Worm (Caenorhabditis elegans) whole organism, late embryonic: ENCODE measurements around the gene K01D12.1.

ENCODE experiments used
- C08G9.2 ChIP-seq: sonication (generic microtip); optimal IDR thresholded peaks from 2 replicates; lab custom pipeline; 2016; ENCODE audit warnings: mild to moderate bottlenecking, missing genetic modification characterization, moderate library complexity, missing compliant biosample characterization
- C38D4.7 ChIP-seq: fragments of 200-800 bp; sonication (Bioruptor generic); optimal IDR thresholded peaks from 2 replicates; lab custom pipeline; 2018; ENCODE audit warnings: mild to moderate bottlenecking, missing genetic modification characterization, moderate library complexity, missing compliant biosample characterization
- F13H6.1 ChIP-seq: sonication (generic microtip); optimal IDR thresholded peaks from 2 replicates; lab custom pipeline; 2016; ENCODE audit warnings: missing genetic modification characterization, missing compliant biosample characterization
- T23F11.4 ChIP-seq: fragments of 200-800 bp; sonication (Bioruptor generic); optimal IDR thresholded peaks from 2 replicates; lab custom pipeline; 2018; ENCODE audit warnings: mild to moderate bottlenecking, missing genetic modification characterization, missing compliant biosample characterization
- Y22D7AL.16 ChIP-seq: sonication (generic microtip); optimal IDR thresholded peaks from 2 replicates; lab custom pipeline; 2016; ENCODE audit warnings: missing genetic modification characterization, missing compliant biosample characterization
- ahr-1 ChIP-seq: sonication (generic microtip); optimal IDR thresholded peaks from 2 replicates; lab custom pipeline; 2016; ENCODE audit warnings: missing genetic modification characterization, missing compliant biosample characterization
- ceh-14 ChIP-seq: sonication (generic microtip); optimal IDR thresholded peaks from 2 replicates; lab custom pipeline; 2016; ENCODE audit warnings: missing genotype, missing genetic modification characterization, missing compliant biosample characterization
- ceh-18 ChIP-seq: sonication (generic microtip); optimal IDR thresholded peaks from 2 replicates; lab custom pipeline; 2016; ENCODE audit warnings: missing genetic modification characterization, missing compliant biosample characterization
- ceh-19 ChIP-seq: fragments of 200-800 bp; sonication (Bioruptor generic); optimal IDR thresholded peaks from 2 replicates; lab custom pipeline; 2018; ENCODE audit warnings: mild to moderate bottlenecking, missing genetic modification characterization, missing compliant biosample characterization
- ceh-2 ChIP-seq: sonication (generic microtip); optimal IDR thresholded peaks from 2 replicates; lab custom pipeline; 2016; ENCODE audit warnings: missing genotype, missing genetic modification characterization, missing compliant biosample characterization
- ceh-22 ChIP-seq: sonication (generic microtip); optimal IDR thresholded peaks from 2 replicates; lab custom pipeline; 2017; ENCODE audit warnings: missing biosample characterization, missing genetic modification characterization
- ceh-30 ChIP-seq: fragments of 150-350 bp; optimal IDR thresholded peaks from 2 replicates; lab custom pipeline; 2014; ENCODE audit warnings: missing biosample characterization, missing genetic modification characterization
- ceh-31 ChIP-seq: sonication (generic microtip); optimal IDR thresholded peaks from 2 replicates; lab custom pipeline; 2016; ENCODE audit warnings: missing genetic modification characterization, missing compliant biosample characterization
- ceh-34 ChIP-seq: sonication (generic microtip); optimal IDR thresholded peaks from 2 replicates; lab custom pipeline; 2016; ENCODE audit warnings: mild to moderate bottlenecking, missing genetic modification characterization, missing compliant biosample characterization
- ceh-48 ChIP-seq: sonication (generic microtip); optimal IDR thresholded peaks from 2 replicates; lab custom pipeline; 2016; ENCODE audit warnings: missing genetic modification characterization, inconsistent platforms, missing compliant biosample characterization
- ceh-6 ChIP-seq: fragments of 200-800 bp; sonication (Bioruptor generic); optimal IDR thresholded peaks from 2 replicates; lab custom pipeline; 2018; ENCODE audit warnings: mild to moderate bottlenecking, missing genetic modification characterization, missing compliant biosample characterization
- che-1 ChIP-seq: sonication (generic microtip); optimal IDR thresholded peaks from 2 replicates; lab custom pipeline; 2016; ENCODE audit warnings: mild to moderate bottlenecking, missing genetic modification characterization, missing compliant biosample characterization
- dmd-4 ChIP-seq: sonication (generic microtip); optimal IDR thresholded peaks from 2 replicates; lab custom pipeline; 2016; ENCODE audit warnings: borderline replicate concordance, missing genetic modification characterization, missing compliant biosample characterization
- dve-1 ChIP-seq: sonication (generic microtip); optimal IDR thresholded peaks from 2 replicates; lab custom pipeline; 2017; ENCODE audit warnings: antibody characterized with exemption, mild to moderate bottlenecking, missing genetic modification characterization, missing compliant biosample characterization
- elt-2 ChIP-seq: sonication (generic microtip); optimal IDR thresholded peaks from 2 replicates; lab custom pipeline; 2016; ENCODE audit warnings: missing genetic modification reagents, missing genetic modification characterization, missing compliant biosample characterization
- elt-4 ChIP-seq: sonication (generic microtip); optimal IDR thresholded peaks from 2 replicates; lab custom pipeline; 2016; ENCODE audit warnings: missing genetic modification characterization, missing compliant biosample characterization
- fax-1 ChIP-seq: sonication (generic microtip); optimal IDR thresholded peaks from 2 replicates; lab custom pipeline; 2016; ENCODE audit warnings: missing genotype, missing genetic modification characterization, missing compliant biosample characterization
- fkh-6 ChIP-seq: sonication (generic microtip); optimal IDR thresholded peaks from 2 replicates; lab custom pipeline; 2016; ENCODE audit warnings: missing genetic modification characterization, missing compliant biosample characterization
- gmeb-2 ChIP-seq: sonication (generic microtip); optimal IDR thresholded peaks from 2 replicates; lab custom pipeline; 2016; ENCODE audit warnings: missing genetic modification characterization, inconsistent platforms, missing compliant biosample characterization
- hlh-13 ChIP-seq: fragments of 200-800 bp; sonication (Bioruptor generic); optimal IDR thresholded peaks from 2 replicates; lab custom pipeline; 2018; ENCODE audit warnings: mild to moderate bottlenecking, missing genetic modification characterization, missing compliant biosample characterization
- hlh-15 ChIP-seq: sonication (generic microtip); optimal IDR thresholded peaks from 2 replicates; lab custom pipeline; 2016; ENCODE audit warnings: missing genetic modification characterization, missing compliant biosample characterization
- hlh-30 ChIP-seq: sonication (generic microtip); optimal IDR thresholded peaks from 2 replicates; lab custom pipeline; 2017; ENCODE audit warnings: antibody characterized with exemption, missing genetic modification characterization, missing compliant biosample characterization; ENCODE audit not compliant: insufficient read depth
- hlh-8 ChIP-seq: sonication (generic microtip); optimal IDR thresholded peaks from 2 replicates; lab custom pipeline; 2016; ENCODE audit warnings: missing genotype, missing genetic modification characterization, missing compliant biosample characterization
- lin-11 ChIP-seq: fragments of 200-800 bp; sonication (Bioruptor generic); optimal IDR thresholded peaks from 2 replicates; lab custom pipeline; 2018; ENCODE audit warnings: mild to moderate bottlenecking, missing genetic modification characterization, missing compliant biosample characterization
- madf-2 ChIP-seq: sonication (generic microtip); optimal IDR thresholded peaks from 2 replicates; lab custom pipeline; 2017; ENCODE audit warnings: missing genetic modification characterization, missing compliant biosample characterization
- nfya-1 ChIP-seq: sonication (generic microtip); optimal IDR thresholded peaks from 2 replicates; lab custom pipeline; 2017; ENCODE audit warnings: missing genetic modification characterization, mild to moderate bottlenecking, missing compliant biosample characterization, antibody characterized with exemption, moderate library complexity
- nhr-232 ChIP-seq: sonication (generic microtip); optimal IDR thresholded peaks from 2 replicates; lab custom pipeline; 2016; ENCODE audit warnings: missing genetic modification characterization, missing compliant biosample characterization
- npax-4 ChIP-seq: sonication (generic microtip); optimal IDR thresholded peaks from 2 replicates; lab custom pipeline; 2016; ENCODE audit warnings: missing genetic modification characterization, missing compliant biosample characterization
- pat-9 ChIP-seq: fragments of 200-800 bp; sonication (Bioruptor generic); optimal IDR thresholded peaks from 2 replicates; lab custom pipeline; 2018; ENCODE audit warnings: mild to moderate bottlenecking, missing genetic modification characterization, moderate library complexity, missing compliant biosample characterization
- pax-1 ChIP-seq: fragments of 150-350 bp; optimal IDR thresholded peaks from 2 replicates; lab custom pipeline; 2014; ENCODE audit warnings: missing biosample characterization, missing genetic modification characterization
- pha-2 ChIP-seq: sonication (generic microtip); optimal IDR thresholded peaks from 2 replicates; lab custom pipeline; 2017; ENCODE audit warnings: mild to moderate bottlenecking, missing genetic modification characterization, missing compliant biosample characterization
- pha-4 ChIP-seq: fragments of 150-350 bp; optimal IDR thresholded peaks from 2 replicates; lab custom pipeline; 2018; ENCODE audit warnings: missing biosample characterization, missing genetic modification reagents, missing genetic modification characterization
- pros-1 ChIP-seq: fragments of 150-350 bp; optimal IDR thresholded peaks from 2 replicates; lab custom pipeline; 2014; ENCODE audit warnings: missing biosample characterization, missing genetic modification reagents, missing genetic modification characterization
- rnt-1 ChIP-seq: sonication (generic microtip); optimal IDR thresholded peaks from 2 replicates; lab custom pipeline; 2016; ENCODE audit warnings: missing genetic modification characterization, missing compliant biosample characterization
- sdc-2 ChIP-seq: sonication (generic microtip); optimal IDR thresholded peaks from 2 replicates; lab custom pipeline; 2016; ENCODE audit warnings: missing genotype, missing genetic modification characterization, missing compliant biosample characterization
- sox-4 ChIP-seq: sonication (generic microtip); optimal IDR thresholded peaks from 2 replicates; lab custom pipeline; 2017; ENCODE audit warnings: mild to moderate bottlenecking, missing genetic modification characterization, inconsistent platforms, missing compliant biosample characterization
- tbx-2 ChIP-seq: sonication (generic microtip); optimal IDR thresholded peaks from 2 replicates; lab custom pipeline; 2016; ENCODE audit warnings: missing genetic modification characterization, missing compliant biosample characterization
- tbx-7 ChIP-seq: sonication (generic microtip); optimal IDR thresholded peaks from 2 replicates; lab custom pipeline; 2016; ENCODE audit warnings: missing genotype, missing genetic modification characterization, missing compliant biosample characterization
- ttx-3 ChIP-seq: sonication (generic microtip); optimal IDR thresholded peaks from 2 replicates; lab custom pipeline; 2016; ENCODE audit warnings: missing genetic modification reagents, missing genetic modification characterization, missing compliant biosample characterization
- unc-42 ChIP-seq: sonication (generic microtip); optimal IDR thresholded peaks from 2 replicates; lab custom pipeline; 2016; ENCODE audit warnings: missing genotype, missing genetic modification characterization, missing compliant biosample characterization
- unc-55 ChIP-seq: sonication (generic microtip); optimal IDR thresholded peaks from 2 replicates; lab custom pipeline; 2017; ENCODE audit warnings: missing biosample characterization, missing genetic modification reagents, missing genetic modification characterization
- unc-86 ChIP-seq: sonication (generic microtip); optimal IDR thresholded peaks from 2 replicates; lab custom pipeline; 2016; ENCODE audit warnings: missing genetic modification characterization, missing compliant biosample characterization
- zip-5 ChIP-seq: sonication (generic microtip); optimal IDR thresholded peaks from 2 replicates; lab custom pipeline; 2016; ENCODE audit warnings: missing genetic modification characterization, missing compliant biosample characterization
- ztf-16 ChIP-seq: sonication (generic microtip); optimal IDR thresholded peaks from 2 replicates; lab custom pipeline; 2017; ENCODE audit warnings: missing genetic modification characterization, missing compliant biosample characterization

K01D12.1 gene

ce11 chrV:12343419-12343969 is 33.9 kb upstream of the K01D12.1 start, which contains the start of gene tomm-20:
tomm-20 (minus strand) TSS chrV:12343469.
- TF ChIP-seq fkh-6 (tag; lab: Kevin White, UChicago) (peak; percentile 32), unc-55 (GFP tag; lab: Kevin White, UChicago) (peak; percentile 3), zip-5 (tag; lab: Kevin White, UChicago) (peak; percentile 16), fax-1 (tag; lab: Kevin White, UChicago) (peak; percentile 57), hlh-8 (peak; percentile 40), pat-9 (tag; lab: Kevin White, UChicago) (peak; percentile 39), hlh-15 (tag; lab: Kevin White, UChicago) (no peak), elt-4 (no peak), tbx-2 (tag; lab: Kevin White, UChicago) (peak; percentile 80), dve-1 (tag; lab: Kevin White, UChicago) (peak; percentile 69), C38D4.7 (GFP tag; lab: Kevin White, UChicago) (peak; percentile 43), ceh-22 (tag; lab: Kevin White, UChicago) (no peak), lin-11 (tag; lab: Kevin White, UChicago) (peak; percentile 40), ceh-19 (GFP tag; lab: Kevin White, UChicago) (peak; percentile 58), dmd-4 (no peak), elt-2 (tag; lab: Kevin White, UChicago) (peak; percentile 84), ttx-3 (no peak), unc-86 (tag; lab: Kevin White, UChicago) (peak; percentile 71), ceh-31 (tag; lab: Kevin White, UChicago) (peak; percentile 59), T23F11.4 (GFP tag; lab: Kevin White, UChicago) (peak; percentile 17), ceh-2 (tag; lab: Kevin White, UChicago) (peak; percentile 25), sdc-2 (tag; lab: Kevin White, UChicago) (no peak), ceh-18 (peak; percentile 41), pha-4 (no peak), sox-4 (peak; percentile 18), tbx-7 (no peak), pha-2 (tag; lab: Kevin White, UChicago) (peak; percentile 33), npax-4 (no peak), C08G9.2 (tag; lab: Kevin White, UChicago) (peak; percentile 38), pax-1 (tag; lab: Kevin White, UChicago) (no peak), ceh-6 (GFP tag; lab: Kevin White, UChicago) (peak; percentile 28), F13H6.1 (tag; lab: Kevin White, UChicago) (peak; percentile 27), ceh-14 (tag; lab: Kevin White, UChicago) (peak; percentile 83), gmeb-2 (tag; lab: Kevin White, UChicago) (peak; percentile 31), ztf-16 (tag; lab: Kevin White, UChicago) (peak; percentile 58), rnt-1 (peak; percentile 48), ahr-1 (tag; lab: Kevin White, UChicago) (peak; percentile 33), che-1 (no peak), Y22D7AL.16 (peak; percentile 22), madf-2 (peak; percentile 51), ceh-48 (tag; lab: Kevin White, UChicago) (peak; percentile 42), ceh-34 (tag; lab: Kevin White, UChicago) (peak; percentile 77), hlh-30 (peak; percentile 25), nfya-1 (tag; lab: Kevin White, UChicago) (peak; percentile 80), hlh-13 (peak; percentile 29), unc-42 (tag; lab: Kevin White, UChicago) (peak; percentile 63), pros-1 (no peak), ceh-30 (tag; lab: Kevin White, UChicago) (no peak), nhr-232 (peak; percentile 11)
